Fruit fly (Drosophila melanogaster): ENCODE data around the gene Tomosyn.

Gene Tomosyn

DNA sequence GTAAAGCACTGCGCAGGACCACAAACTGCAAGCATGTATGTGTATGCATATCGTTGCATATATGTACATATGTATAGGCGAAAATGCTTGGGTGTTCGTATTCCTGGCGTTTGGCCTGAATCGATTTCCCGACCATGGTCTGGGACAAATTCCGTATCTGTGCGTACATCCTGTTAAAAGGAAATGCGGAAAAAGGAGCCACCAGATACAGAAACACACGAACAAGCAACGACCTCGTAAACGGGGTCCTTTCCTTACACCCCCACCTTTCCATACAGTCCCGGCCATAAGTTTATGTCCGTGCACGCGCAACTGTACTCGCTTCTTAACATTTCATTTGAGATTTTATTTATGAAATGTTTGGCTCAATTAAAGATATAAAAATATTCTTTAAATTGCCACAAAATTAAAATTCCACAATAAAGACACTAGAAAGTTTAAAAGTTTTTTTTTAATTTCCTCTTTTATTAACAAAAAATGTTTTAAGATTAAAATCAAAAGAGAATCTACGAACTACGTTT lies 47.5 kb upstream of the Tomosyn start:
- TF ChIP-seq fru (GFP tag; optimal IDR thresholded peaks at IDR 0.05): no peak
- no peak for TF ChIP-seq CrebA (GFP tag; optimal IDR thresholded peaks at IDR 0.05; ENCODE audit: borderline replicate concordance)
- no peak for TF ChIP-seq OdsH (GFP tag; optimal IDR thresholded peaks at IDR 0.05)
- no peak for TF ChIP-seq ey (GFP tag; optimal IDR thresholded peaks at IDR 0.05)
- TF ChIP-seq sage (GFP tag; optimal IDR thresholded peaks at IDR 0.05): no peak
- no peak for TF ChIP-seq dsf (GFP tag; optimal IDR thresholded peaks at IDR 0.05; ENCODE audit: borderline replicate concordance)
- no peak for TF ChIP-seq lola (GFP tag; optimal IDR thresholded peaks at IDR 0.05)
- TF ChIP-seq sv (GFP tag; optimal IDR thresholded peaks at IDR 0.05): no peak
- no peak for TF ChIP-seq Vsx2 (GFP tag; optimal IDR thresholded peaks at IDR 0.05; ENCODE audit: partially characterized antibody)
- no peak for TF ChIP-seq Hr83 (GFP tag; optimal IDR thresholded peaks at IDR 0.05; ENCODE audit: poor library complexity, severe bottlenecking)
- TF ChIP-seq woc (GFP tag; optimal IDR thresholded peaks at IDR 0.05): no peak
- TF ChIP-seq tai (GFP tag; optimal IDR thresholded peaks at IDR 0.05): no peak
- no peak for TF ChIP-seq N (GFP tag; optimal IDR thresholded peaks at IDR 0.05)
- TF ChIP-seq Jra (GFP tag; optimal IDR thresholded peaks at IDR 0.05): no peak
- TF ChIP-seq rgr (GFP tag; optimal IDR thresholded peaks at IDR 0.05): no peak
- no peak for TF ChIP-seq CG9705 (GFP tag; optimal IDR thresholded peaks at IDR 0.05)
- TF ChIP-seq Hr78 (GFP tag; optimal IDR thresholded peaks at IDR 0.05): no peak
- no peak for TF ChIP-seq usp (GFP tag; optimal IDR thresholded peaks at IDR 0.05)

DNA sequence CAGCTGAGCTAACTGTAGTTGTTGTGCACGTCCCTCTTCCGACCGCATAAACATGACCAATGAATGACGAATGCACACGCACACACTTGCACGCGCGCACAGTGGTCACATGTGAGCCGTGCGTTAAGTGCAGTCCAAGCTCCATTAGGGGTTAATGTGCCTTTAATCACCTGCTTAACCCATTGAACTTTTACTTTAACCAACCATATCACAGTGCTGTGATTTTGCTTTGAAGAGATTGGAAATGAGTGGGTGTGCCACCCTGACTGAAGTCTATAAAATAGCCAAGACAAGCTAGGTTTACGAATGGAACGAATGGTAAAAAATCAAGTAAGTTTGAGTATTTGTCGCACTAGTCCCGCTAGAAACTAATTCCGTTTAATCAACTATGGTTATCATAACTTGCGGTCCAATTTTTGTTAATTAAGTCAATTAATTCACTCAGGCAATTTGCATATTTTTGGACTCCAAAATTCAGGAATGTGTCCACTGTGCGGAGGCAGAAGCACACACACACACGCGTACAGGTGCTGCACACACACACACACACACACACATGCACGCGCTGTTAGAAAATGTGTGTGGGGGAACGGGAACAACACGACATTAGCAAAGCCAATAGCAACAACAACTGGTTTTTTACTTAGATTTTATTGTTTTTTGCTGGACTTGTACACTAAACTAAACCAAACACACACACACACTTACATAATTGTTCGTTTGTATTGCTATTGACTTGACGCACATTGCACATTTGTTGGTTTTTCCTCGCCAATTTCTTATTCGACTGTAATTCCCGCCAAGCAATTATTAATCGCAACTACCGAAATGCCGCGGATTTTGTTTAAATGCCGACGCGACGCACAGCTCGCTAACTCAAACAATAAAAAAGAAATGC lies 39.9 kb upstream of the Tomosyn start:
- peak; percentile 60 for TF ChIP-seq HLH106 (tag; optimal IDR thresholded peaks at IDR 0.05)
- TF ChIP-seq psq (GFP tag; optimal IDR thresholded peaks at IDR 0.05): peak; percentile 64
- peak; percentile 60 for TF ChIP-seq OdsH (GFP tag; optimal IDR thresholded peaks at IDR 0.05)
- peak; percentile 59 for TF ChIP-seq Sp1 (GFP tag; optimal IDR thresholded peaks at IDR 0.05)
- peak; percentile 69 for TF ChIP-seq ey (GFP tag; optimal IDR thresholded peaks at IDR 0.05)
- TF ChIP-seq dmrt93B (GFP tag; optimal IDR thresholded peaks at IDR 0.05): peak; percentile 67
- TF ChIP-seq brk (GFP tag; optimal IDR thresholded peaks at IDR 0.05): no peak
- peak; percentile 50 for TF ChIP-seq N (GFP tag; optimal IDR thresholded peaks at IDR 0.05)
- peak in 1 of 2 experiments; percentile 61 for TF ChIP-seq foxo (GFP tag; optimal IDR thresholded peaks at IDR 0.05)
- peak; percentile 77 for TF ChIP-seq fru (GFP tag; optimal IDR thresholded peaks at IDR 0.05)
- TF ChIP-seq dsf (GFP tag; optimal IDR thresholded peaks at IDR 0.05; ENCODE audit: borderline replicate concordance): no peak
- peak; percentile 47 for TF ChIP-seq rgr (GFP tag; optimal IDR thresholded peaks at IDR 0.05)
- peak; percentile 76 for TF ChIP-seq br (GFP tag; optimal IDR thresholded peaks at IDR 0.05)
- TF ChIP-seq CG32264 (GFP tag; optimal IDR thresholded peaks at IDR 0.05): no peak
- no peak for TF ChIP-seq Myc (optimal IDR thresholded peaks at IDR 0.05)
- no peak for TF ChIP-seq Dif (GFP tag; optimal IDR thresholded peaks at IDR 0.05; ENCODE audit: partially characterized antibody)
- TF ChIP-seq Jra (GFP tag; optimal IDR thresholded peaks at IDR 0.05): peak; percentile 62
- TF ChIP-seq h (GFP tag; optimal IDR thresholded peaks at IDR 0.05): peak; percentile 68
- TF ChIP-seq CG9705 (GFP tag; optimal IDR thresholded peaks at IDR 0.05): peak; percentile 51
- TF ChIP-seq woc (GFP tag; optimal IDR thresholded peaks at IDR 0.05): peak; percentile 85

- TF ChIP-seq Rel (GFP tag; optimal IDR thresholded peaks at IDR 0.05): no peak
- TF ChIP-seq Rel (tag; optimal IDR thresholded peaks at IDR 0.05): peak; percentile 65
- no peak for TF ChIP-seq jim (GFP tag; optimal IDR thresholded peaks at IDR 0.05)
Measured at dm6 chrX:12592121-12592466, 39.3 kb upstream of the Tomosyn start, which contains the start of gene LIMK1. TSS of gene LIMK1 (minus strand) at chrX:12592193.

DNA sequence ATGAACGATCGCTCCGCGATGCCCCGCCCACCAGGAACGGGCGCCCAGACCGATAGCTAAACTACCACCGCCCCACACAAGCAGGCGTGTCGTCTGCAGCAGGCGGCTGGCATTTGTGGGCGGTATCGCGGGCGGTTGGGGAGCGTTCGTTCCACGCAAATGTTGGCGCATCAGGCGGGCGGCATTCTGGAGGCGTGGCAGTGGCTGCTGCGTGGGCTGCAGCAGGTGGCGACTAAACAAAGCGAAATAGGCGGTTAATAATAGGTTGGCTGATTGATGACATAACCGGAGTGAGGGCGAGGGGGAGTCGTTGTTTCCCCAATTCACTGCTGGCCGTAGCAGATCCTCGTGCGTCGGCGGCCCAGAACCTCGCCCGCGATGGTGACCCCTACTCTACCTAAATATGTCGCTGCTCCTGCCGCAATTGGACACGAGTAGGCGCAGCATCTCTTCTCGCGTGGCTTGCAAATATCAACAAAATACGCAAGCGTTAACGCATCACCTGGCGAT lies 36.2 kb upstream of the Tomosyn start:
- TF ChIP-seq rgr (GFP tag; optimal IDR thresholded peaks at IDR 0.05) (no peak), dl (GFP tag; optimal IDR thresholded peaks at IDR 0.05; ENCODE audit: insufficient read depth in 1 of 2, partially characterized antibody in 2 of 2) (no peak), Hr78 (GFP tag; optimal IDR thresholded peaks at IDR 0.05) (no peak), Sp1 (GFP tag; optimal IDR thresholded peaks at IDR 0.05) (no peak), Vsx2 (GFP tag; optimal IDR thresholded peaks at IDR 0.05; ENCODE audit: partially characterized antibody) (no peak), Dif (GFP tag; optimal IDR thresholded peaks at IDR 0.05; ENCODE audit: partially characterized antibody) (no peak)
